Worm (Caenorhabditis elegans): ENCODE measurements around the gene nlp-80.

DNA sequence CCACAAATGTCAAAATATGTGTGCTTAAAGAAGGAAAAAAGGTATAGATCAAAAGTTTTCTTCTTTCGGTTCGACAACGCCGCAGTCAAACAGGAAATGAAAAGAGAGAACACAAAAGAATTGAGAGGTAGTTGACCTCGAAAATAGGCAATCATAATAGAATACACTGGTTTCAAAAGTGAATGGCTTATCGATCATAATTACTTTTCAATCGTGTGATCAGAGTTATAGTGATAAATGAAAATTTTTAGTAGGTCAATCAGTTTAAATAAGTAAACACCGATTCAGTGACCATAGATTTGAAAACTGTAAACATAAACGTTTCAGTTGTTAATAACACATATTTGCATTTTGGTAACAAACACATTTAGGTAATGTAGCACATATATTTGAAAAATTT is 5.0 kb upstream of the nlp-80 start:
- TF ChIP-seq zag-1 (tag; optimal IDR thresholded peaks at IDR 0.05) (no peak), nhr-76 (tag; optimal IDR thresholded peaks at IDR 0.05) (no peak), mep-1 (tag; optimal IDR thresholded peaks at IDR 0.05) (no peak), lir-3 (tag; optimal IDR thresholded peaks at IDR 0.05; ENCODE audit: poor library complexity) (no peak), nhr-237 (tag; optimal IDR thresholded peaks at IDR 0.05) (no peak), dpl-1 (GFP tag; optimal IDR thresholded peaks at IDR 0.05) (no peak), snpc-4 (tag; optimal IDR thresholded peaks at IDR 0.05) (no peak), tbx-2 (tag; optimal IDR thresholded peaks at IDR 0.05) (no peak), lsy-2 (tag; optimal IDR thresholded peaks at IDR 0.05) (no peak), fos-1 (tag; optimal IDR thresholded peaks at IDR 0.05) (no peak)

All from whole organism, L1 larva.